Worm (Caenorhabditis elegans) whole organism, mixed stage, embryonic: ENCODE data around the gene hlh-4.

Experiments
- blmp-1 ChIP-seq: fragments of 150-350 bp; optimal IDR thresholded peaks from 2 replicates; lab custom pipeline; 2014; ENCODE audit warnings: missing biosample characterization, missing genetic modification characterization
- ceh-39 ChIP-seq: fragments of 150-350 bp; optimal IDR thresholded peaks from 2 replicates; lab custom pipeline; 2014; ENCODE audit warnings: missing biosample characterization, missing genetic modification characterization
- lsy-2 ChIP-seq: fragments of 150-350 bp; optimal IDR thresholded peaks from 2 replicates; lab custom pipeline; 2014; ENCODE audit warnings: missing biosample characterization, missing genetic modification characterization
- pha-4 ChIP-seq: fragments of 150-350 bp; optimal IDR thresholded peaks from 2 replicates; lab custom pipeline; 2018; ENCODE audit warnings: missing biosample characterization, missing genetic modification reagents, missing genetic modification characterization
- ztf-11 ChIP-seq: fragments of 150-350 bp; optimal IDR thresholded peaks from 2 replicates; lab custom pipeline; 2014; ENCODE audit warnings: missing biosample characterization, missing genetic modification characterization

ce11 chrIII:9699576-9699975, 39.3 kb downstream of the hlh-4 start, which contains the start of gene tlk-1:
- TF ChIP-seq pha-4 (tag; lab: Kevin White, UChicago) (no peak), lsy-2 (tag; lab: Kevin White, UChicago) (no peak), blmp-1 (tag; lab: Kevin White, UChicago) (no peak), ztf-11 (tag; lab: Kevin White, UChicago) (no peak), ceh-39 (tag; lab: Kevin White, UChicago) (no peak)
